Fruit fly (Drosophila melanogaster) whole organism, wandering third instar larva: ENCODE results near the gene IntS12.

Source experiments
- Abd-B ChIP-seq: fragments of >200 bp; optimal IDR thresholded peaks from 2 replicates; lab custom pipeline; 2017; ENCODE audit warnings: missing biosample characterization, missing genetic modification characterization
- CG32264 ChIP-seq: fragments of 200-800 bp; sonication (Bioruptor generic); optimal IDR thresholded peaks from 2 replicates; lab custom pipeline; 2016; ENCODE audit warnings: missing biosample characterization, missing genetic modification characterization
- CG9705 ChIP-seq: fragments of 200-800 bp; sonication (Bioruptor generic); optimal IDR thresholded peaks from 2 replicates; lab custom pipeline; 2018; ENCODE audit warnings: missing biosample characterization, mild to moderate bottlenecking, missing genetic modification characterization
- CrebA ChIP-seq: fragments of 200-800 bp; sonication (Bioruptor generic); optimal IDR thresholded peaks from 2 replicates; lab custom pipeline; 2016; ENCODE audit warnings: missing biosample characterization, mild to moderate bottlenecking, missing genetic modification characterization, borderline replicate concordance
- Dfd ChIP-seq: fragments of >200 bp; optimal IDR thresholded peaks from 2 replicates; lab custom pipeline; 2017; ENCODE audit warnings: missing biosample characterization, missing genetic modification characterization
- Dif ChIP-seq: fragments of 200-275, 200-300 bp; sonication (Bioruptor generic); optimal IDR thresholded peaks from 2 replicates; lab custom pipeline; 2018; ENCODE audit warnings: missing biosample characterization, missing genetic modification characterization; ENCODE audit not compliant: partially characterized antibody
- GATAd ChIP-seq: sonication (Bioruptor generic); optimal IDR thresholded peaks from 2 replicates; lab custom pipeline; 2016; ENCODE audit warnings: missing biosample characterization, missing genetic modification characterization
- HLH106 ChIP-seq: fragments of 200-800 bp; optimal IDR thresholded peaks from 3 replicates; lab custom pipeline; 2019; ENCODE audit warnings: missing biosample characterization, mild to moderate bottlenecking, missing genetic modification characterization, moderate library complexity
- Hnf4 ChIP-seq: fragments of 200-800 bp; sonication (Bioruptor generic); optimal IDR thresholded peaks from 2 replicates; lab custom pipeline; 2016; ENCODE audit warnings: missing biosample characterization, mild to moderate bottlenecking, missing genetic modification characterization
- Hr78 ChIP-seq: fragments of >200 bp; optimal IDR thresholded peaks from 2 replicates; lab custom pipeline; 2017; ENCODE audit warnings: missing biosample characterization, missing genetic modification characterization
- Hr83 ChIP-seq: fragments of 200-300 bp; sonication (Bioruptor generic); optimal IDR thresholded peaks from 2 replicates; lab custom pipeline; 2016; ENCODE audit warnings: missing biosample characterization, mild to moderate bottlenecking, missing genetic modification characterization, moderate library complexity; ENCODE audit not compliant: poor library complexity, severe bottlenecking
- Jra ChIP-seq: sonication (Bioruptor generic); optimal IDR thresholded peaks from 2 replicates; lab custom pipeline; 2016; ENCODE audit warnings: missing biosample characterization, missing genetic modification characterization
- Mio ChIP-seq: sonication (Bioruptor generic); optimal IDR thresholded peaks from 2 replicates; lab custom pipeline; 2016; ENCODE audit warnings: missing biosample characterization, missing genetic modification characterization
- Myc ChIP-seq: fragments of >200 bp; optimal IDR thresholded peaks from 2 replicates; lab custom pipeline; 2017
- N ChIP-seq: fragments of >200 bp; optimal IDR thresholded peaks from 2 replicates; lab custom pipeline; 2018; ENCODE audit warnings: missing biosample characterization, missing external identifiers, missing genetic modification characterization
- OdsH ChIP-seq: fragments of 200-800 bp; sonication (Bioruptor generic); optimal IDR thresholded peaks from 2 replicates; lab custom pipeline; 2016; ENCODE audit warnings: missing biosample characterization, mild to moderate bottlenecking, missing genetic modification characterization
- Rel ChIP-seq, 2 experiments: fragments of 200-800 bp; sonication (Bioruptor generic) in 1 of 2; optimal IDR thresholded peaks; 2 replicates in 1 of 2; 3 replicates in 1 of 2; lab custom pipeline; 2016 to 2019; ENCODE audit warnings: mild to moderate bottlenecking in 2 of 2, missing biosample characterization in 2 of 2, missing genetic modification characterization in 2 of 2, moderate library complexity in 1 of 2
- Sp1 ChIP-seq: fragments of 200-800 bp; sonication (Bioruptor generic); optimal IDR thresholded peaks from 3 replicates; lab custom pipeline; 2019; ENCODE audit warnings: missing biosample characterization, mild to moderate bottlenecking, missing genetic modification characterization, moderate library complexity
- Vsx2 ChIP-seq: fragments of 200-300, 225-300 bp; sonication (Bioruptor generic); optimal IDR thresholded peaks from 2 replicates; lab custom pipeline; 2018; ENCODE audit warnings: missing biosample characterization, missing genetic modification characterization; ENCODE audit not compliant: partially characterized antibody
- br ChIP-seq: fragments of 200-800 bp; sonication (Bioruptor generic); optimal IDR thresholded peaks from 2 replicates; lab custom pipeline; 2016; ENCODE audit warnings: missing biosample characterization, missing genetic modification characterization
- brk ChIP-seq: fragments of 200-800 bp; sonication (Bioruptor generic); optimal IDR thresholded peaks from 2 replicates; lab custom pipeline; 2016; ENCODE audit warnings: missing biosample characterization, mild to moderate bottlenecking, missing genetic modification characterization
- dl ChIP-seq, 2 experiments: fragments of 175-275, 200-275 bp in 1 of 2; fragments of 200-275 bp in 1 of 2; sonication (Bioruptor generic); optimal IDR thresholded peaks; lab custom pipeline; 2018; ENCODE audit warnings: mild to moderate bottlenecking in 2 of 2, missing biosample characterization in 2 of 2, missing genetic modification characterization in 2 of 2, moderate library complexity in 2 of 2; ENCODE audit not compliant: partially characterized antibody in 2 of 2, insufficient read depth in 1 of 2
- dmrt93B ChIP-seq: fragments of 200-800 bp; sonication (Bioruptor generic); optimal IDR thresholded peaks from 2 replicates; lab custom pipeline; 2018; ENCODE audit warnings: missing biosample characterization, mild to moderate bottlenecking, missing genetic modification characterization
- dsf ChIP-seq: sonication (Bioruptor generic); optimal IDR thresholded peaks from 2 replicates; lab custom pipeline; 2016; ENCODE audit warnings: missing biosample characterization, missing genetic modification characterization, borderline replicate concordance
- ey ChIP-seq: fragments of 200-800 bp; sonication (Bioruptor generic); optimal IDR thresholded peaks from 2 replicates; lab custom pipeline; 2016; ENCODE audit warnings: missing biosample characterization, missing genetic modification characterization
- foxo ChIP-seq, 2 experiments: fragments of 200-800 bp; sonication (Bioruptor generic); optimal IDR thresholded peaks; 2 replicates in 1 of 2; 3 replicates in 1 of 2; lab custom pipeline; 2016 to 2017; ENCODE audit warnings: missing biosample characterization in 2 of 2, missing genetic modification characterization in 2 of 2
- fru ChIP-seq: fragments of 200-800 bp; sonication (Bioruptor generic); optimal IDR thresholded peaks from 3 replicates; lab custom pipeline; 2016; ENCODE audit warnings: missing biosample characterization, mild to moderate bottlenecking, missing genetic modification characterization
- h ChIP-seq: fragments of 200-800 bp; sonication (Bioruptor generic); optimal IDR thresholded peaks from 3 replicates; lab custom pipeline; 2016; ENCODE audit warnings: missing biosample characterization, mild to moderate bottlenecking, missing genetic modification characterization
- jim ChIP-seq: fragments of 175-275, 200-325 bp; sonication (Bioruptor generic); optimal IDR thresholded peaks from 2 replicates; lab custom pipeline; 2016; ENCODE audit warnings: missing biosample characterization, mild to moderate bottlenecking, missing genetic modification characterization
- lola ChIP-seq: fragments of >200 bp; optimal IDR thresholded peaks from 2 replicates; lab custom pipeline; 2017; ENCODE audit warnings: missing biosample characterization, missing genetic modification characterization
- pan ChIP-seq: fragments of >200 bp; optimal IDR thresholded peaks from 2 replicates; lab custom pipeline; 2017
- psq ChIP-seq: fragments of 200-800 bp; sonication (Bioruptor generic); optimal IDR thresholded peaks from 3 replicates; lab custom pipeline; 2017; ENCODE audit warnings: missing biosample characterization, mild to moderate bottlenecking, missing genetic modification characterization, moderate library complexity
- rgr ChIP-seq: fragments of 200-800 bp; sonication (Bioruptor generic); optimal IDR thresholded peaks from 3 replicates; lab custom pipeline; 2016; ENCODE audit warnings: missing biosample characterization, mild to moderate bottlenecking, missing genetic modification characterization
- sage ChIP-seq: fragments of 200-800 bp; sonication (Bioruptor generic); optimal IDR thresholded peaks from 2 replicates; lab custom pipeline; 2016; ENCODE audit warnings: missing biosample characterization, mild to moderate bottlenecking, missing genetic modification characterization
- sv ChIP-seq: fragments of 200-800 bp; sonication (Bioruptor generic); optimal IDR thresholded peaks from 3 replicates; lab custom pipeline; 2016; ENCODE audit warnings: missing biosample characterization, missing genetic modification characterization
- tai ChIP-seq: sonication (Bioruptor generic); optimal IDR thresholded peaks from 2 replicates; lab custom pipeline; 2016; ENCODE audit warnings: missing biosample characterization, missing genetic modification characterization
- usp ChIP-seq: fragments of >200 bp; optimal IDR thresholded peaks from 2 replicates; lab custom pipeline; 2017; ENCODE audit warnings: missing biosample characterization, missing genetic modification characterization
- woc ChIP-seq: sonication (Bioruptor generic); optimal IDR thresholded peaks from 2 replicates; lab custom pipeline; 2016; ENCODE audit warnings: missing biosample characterization, mild to moderate bottlenecking, missing genetic modification characterization

Gene IntS12

dm6 chr3R:26871852-26872251 lies 8.7 kb downstream of the IntS12 start, which contains the start of gene SPARC:
Gene SPARC (minus strand): TSS chr3R:26871995.
- no peak for TF ChIP-seq pan (lab: Kevin White, UChicago)
- TF ChIP-seq Sp1 (GFP tag; lab: Kevin White, UChicago) = no peak
- TF ChIP-seq sv = no peak
- TF ChIP-seq psq (GFP tag; lab: Kevin White, UChicago) = no peak
- TF ChIP-seq Hr83 = no peak
- TF ChIP-seq usp (GFP tag; lab: Kevin White, UChicago) = no peak
- no peak for TF ChIP-seq dmrt93B (GFP tag; lab: Kevin White, UChicago)
- TF ChIP-seq HLH106 = no peak
- TF ChIP-seq CrebA (GFP tag; lab: Kevin White, UChicago) = no peak
- no peak for TF ChIP-seq Jra (GFP tag; lab: Kevin White, UChicago)

dm6 chr3R:26875544-26876027 lies 12.4 kb downstream of the IntS12 start, which contains the start of gene Rb97D:
Gene Rb97D (minus strand): TSS chr3R:26875742.
- TF ChIP-seq Sp1 (GFP tag; lab: Kevin White, UChicago) (peak; percentile 71), Rel (GFP tag; optimal IDR thresholded peaks at IDR 0.05; lab: Kevin White, UChicago) (no peak), Rel (tag; optimal IDR thresholded peaks at IDR 0.05; lab: Kevin White, UChicago) (peak; percentile 97), br (GFP tag; lab: Kevin White, UChicago) (peak; percentile 69), h (peak; percentile 84), usp (GFP tag; lab: Kevin White, UChicago) (no peak), dsf (GFP tag; lab: Kevin White, UChicago) (peak; percentile 28), CG32264 (GFP tag; lab: Kevin White, UChicago) (peak; percentile 36), brk (GFP tag; lab: Kevin White, UChicago) (no peak), sage (GFP tag; lab: Kevin White, UChicago) (no peak), Abd-B (GFP tag; lab: Kevin White, UChicago) (no peak), CrebA (GFP tag; lab: Kevin White, UChicago) (no peak), GATAd (GFP tag; lab: Kevin White, UChicago) (no peak), HLH106 (peak; percentile 82), psq (GFP tag; lab: Kevin White, UChicago) (peak; percentile 34), pan (lab: Kevin White, UChicago) (no peak), Hnf4 (peak; percentile 82), tai (GFP tag; lab: Kevin White, UChicago) (no peak), Mio (GFP tag; lab: Kevin White, UChicago) (no peak), Dif (GFP tag; lab: Kevin White, UChicago) (no peak), OdsH (peak; percentile 67), foxo (GFP tag; optimal IDR thresholded peaks at IDR 0.05; lab: Kevin White, UChicago) (peak in 1 of 2 experiments; percentile 80), Dfd (GFP tag; lab: Kevin White, UChicago) (no peak), Hr83 (peak; percentile 73), ey (GFP tag; lab: Kevin White, UChicago) (peak; percentile 70), woc (GFP tag; lab: Kevin White, UChicago) (peak; percentile 81), sv (peak; percentile 37), Vsx2 (GFP tag; lab: Kevin White, UChicago) (no peak), N (GFP tag; lab: Kevin White, UChicago) (no peak), Jra (GFP tag; lab: Kevin White, UChicago) (peak; percentile 62), CG9705 (peak; percentile 64), fru (GFP tag; lab: Kevin White, UChicago) (peak; percentile 75), dl (GFP tag; optimal IDR thresholded peaks at IDR 0.05; lab: Kevin White, UChicago; ENCODE audit: insufficient read depth in 1 of 2, partially characterized antibody in 2 of 2) (no peak), dmrt93B (GFP tag; lab: Kevin White, UChicago) (peak; percentile 63), rgr (GFP tag; lab: Kevin White, UChicago) (peak; percentile 79), jim (GFP tag; lab: Kevin White, UChicago) (no peak), lola (no peak), Myc (no peak), Hr78 (GFP tag; lab: Kevin White, UChicago) (no peak)
